Worm (Caenorhabditis elegans) whole organism, late embryonic: Measurements from ENCODE around the gene C28G1.6.

Experiments
- K02D7.2 ChIP-seq: sonication (generic microtip); optimal IDR thresholded peaks from 2 replicates; lab custom pipeline; 2017; ENCODE audit warnings: mild to moderate bottlenecking, missing genetic modification characterization, missing compliant biosample characterization
- K09A11.1 ChIP-seq: sonication (generic microtip); optimal IDR thresholded peaks from 2 replicates; lab custom pipeline; 2017; ENCODE audit warnings: antibody characterized with exemption, mild to moderate bottlenecking, missing genetic modification characterization, missing compliant biosample characterization; ENCODE audit not compliant: insufficient read depth
- T23F11.4 ChIP-seq: fragments of 200-800 bp; sonication (Bioruptor generic); optimal IDR thresholded peaks from 2 replicates; lab custom pipeline; 2018; ENCODE audit warnings: mild to moderate bottlenecking, missing genetic modification characterization, missing compliant biosample characterization
- Y22D7AL.16 ChIP-seq: sonication (generic microtip); optimal IDR thresholded peaks from 2 replicates; lab custom pipeline; 2016; ENCODE audit warnings: missing genetic modification characterization, missing compliant biosample characterization
- ahr-1 ChIP-seq: sonication (generic microtip); optimal IDR thresholded peaks from 2 replicates; lab custom pipeline; 2016; ENCODE audit warnings: missing genetic modification characterization, missing compliant biosample characterization
- ama-1 ChIP-seq: fragments of 150-350 bp; optimal IDR thresholded peaks from 2 replicates; lab custom pipeline; 2014
- ceh-19 ChIP-seq: fragments of 200-800 bp; sonication (Bioruptor generic); optimal IDR thresholded peaks from 2 replicates; lab custom pipeline; 2018; ENCODE audit warnings: mild to moderate bottlenecking, missing genetic modification characterization, missing compliant biosample characterization
- ceh-24 ChIP-seq: sonication (generic microtip); optimal IDR thresholded peaks from 2 replicates; lab custom pipeline; 2016; ENCODE audit warnings: mild to moderate bottlenecking, missing genetic modification characterization, missing compliant biosample characterization
- ceh-31 ChIP-seq: sonication (generic microtip); optimal IDR thresholded peaks from 2 replicates; lab custom pipeline; 2016; ENCODE audit warnings: missing genetic modification characterization, missing compliant biosample characterization
- ceh-34 ChIP-seq: sonication (generic microtip); optimal IDR thresholded peaks from 2 replicates; lab custom pipeline; 2016; ENCODE audit warnings: mild to moderate bottlenecking, missing genetic modification characterization, missing compliant biosample characterization
- ceh-45 ChIP-seq: fragments of 200-800 bp; sonication (Bioruptor generic); IDR thresholded peaks from 2 replicates; pipeline ENCODE4 v1.3.6; 2022; ENCODE audit warnings: missing genetic modification reagents, missing genetic modification characterization, missing compliant biosample characterization
- ceh-48 ChIP-seq: sonication (generic microtip); optimal IDR thresholded peaks from 2 replicates; lab custom pipeline; 2016; ENCODE audit warnings: missing genetic modification characterization, inconsistent platforms, missing compliant biosample characterization
- ceh-9 ChIP-seq: sonication (generic microtip); optimal IDR thresholded peaks from 2 replicates; lab custom pipeline; 2016; ENCODE audit warnings: mild to moderate bottlenecking, missing genetic modification characterization, inconsistent platforms, missing compliant biosample characterization
- dmd-4 ChIP-seq: sonication (generic microtip); optimal IDR thresholded peaks from 2 replicates; lab custom pipeline; 2016; ENCODE audit warnings: borderline replicate concordance, missing genetic modification characterization, missing compliant biosample characterization
- dve-1 ChIP-seq: sonication (generic microtip); optimal IDR thresholded peaks from 2 replicates; lab custom pipeline; 2017; ENCODE audit warnings: antibody characterized with exemption, mild to moderate bottlenecking, missing genetic modification characterization, missing compliant biosample characterization
- elt-2 ChIP-seq: sonication (generic microtip); optimal IDR thresholded peaks from 2 replicates; lab custom pipeline; 2016; ENCODE audit warnings: missing genetic modification reagents, missing genetic modification characterization, missing compliant biosample characterization
- ets-4 ChIP-seq: sonication (generic microtip); optimal IDR thresholded peaks from 2 replicates; lab custom pipeline; 2016; ENCODE audit warnings: missing genetic modification characterization, missing compliant biosample characterization
- eyg-1 ChIP-seq: sonication (generic microtip); optimal IDR thresholded peaks from 2 replicates; lab custom pipeline; 2016; ENCODE audit warnings: missing genotype, missing genetic modification characterization, missing compliant biosample characterization
- gmeb-2 ChIP-seq: sonication (generic microtip); optimal IDR thresholded peaks from 2 replicates; lab custom pipeline; 2016; ENCODE audit warnings: missing genetic modification characterization, inconsistent platforms, missing compliant biosample characterization
- hlh-13 ChIP-seq: fragments of 200-800 bp; sonication (Bioruptor generic); optimal IDR thresholded peaks from 2 replicates; lab custom pipeline; 2018; ENCODE audit warnings: mild to moderate bottlenecking, missing genetic modification characterization, missing compliant biosample characterization
- hlh-6 ChIP-seq: sonication (generic microtip); optimal IDR thresholded peaks from 2 replicates; lab custom pipeline; 2016; ENCODE audit warnings: missing genotype, missing genetic modification characterization, missing compliant biosample characterization
- lim-6 ChIP-seq: sonication (generic microtip); optimal IDR thresholded peaks from 2 replicates; lab custom pipeline; 2016; ENCODE audit warnings: missing genetic modification characterization, missing compliant biosample characterization
- lin-11 ChIP-seq: fragments of 200-800 bp; sonication (Bioruptor generic); optimal IDR thresholded peaks from 2 replicates; lab custom pipeline; 2018; ENCODE audit warnings: mild to moderate bottlenecking, missing genetic modification characterization, missing compliant biosample characterization
- madf-2 ChIP-seq: sonication (generic microtip); optimal IDR thresholded peaks from 2 replicates; lab custom pipeline; 2017; ENCODE audit warnings: missing genetic modification characterization, missing compliant biosample characterization
- mec-3 ChIP-seq: sonication (generic microtip); optimal IDR thresholded peaks from 2 replicates; lab custom pipeline; 2016; ENCODE audit warnings: borderline replicate concordance, missing genetic modification characterization, missing compliant biosample characterization
- nfya-1 ChIP-seq: sonication (generic microtip); optimal IDR thresholded peaks from 2 replicates; lab custom pipeline; 2017; ENCODE audit warnings: missing genetic modification characterization, mild to moderate bottlenecking, missing compliant biosample characterization, antibody characterized with exemption, moderate library complexity
- pag-3 ChIP-seq: sonication (generic microtip); optimal IDR thresholded peaks from 2 replicates; lab custom pipeline; 2016; ENCODE audit warnings: missing compliant biosample characterization, missing genetic modification characterization, borderline replicate concordance
- pax-1 ChIP-seq: fragments of 150-350 bp; optimal IDR thresholded peaks from 2 replicates; lab custom pipeline; 2014; ENCODE audit warnings: missing biosample characterization, missing genetic modification characterization
- pqm-1 ChIP-seq: sonication (generic microtip); optimal IDR thresholded peaks from 2 replicates; lab custom pipeline; 2016; ENCODE audit warnings: missing genetic modification characterization, missing compliant biosample characterization
- pros-1 ChIP-seq: fragments of 150-350 bp; optimal IDR thresholded peaks from 2 replicates; lab custom pipeline; 2014; ENCODE audit warnings: missing biosample characterization, missing genetic modification reagents, missing genetic modification characterization
- ref-2 ChIP-seq: sonication (generic microtip); optimal IDR thresholded peaks from 2 replicates; lab custom pipeline; 2016; ENCODE audit warnings: missing genetic modification characterization, missing compliant biosample characterization
- sdc-2 ChIP-seq: sonication (generic microtip); optimal IDR thresholded peaks from 2 replicates; lab custom pipeline; 2016; ENCODE audit warnings: missing genotype, missing genetic modification characterization, missing compliant biosample characterization
- sox-2 ChIP-seq: fragments of 200-800 bp; sonication (Bioruptor generic); IDR thresholded peaks from 2 replicates; pipeline ENCODE4 v1.3.6; 2022; ENCODE audit warnings: missing genetic modification reagents, missing genetic modification characterization, missing compliant biosample characterization
- tbx-2 ChIP-seq: sonication (generic microtip); optimal IDR thresholded peaks from 2 replicates; lab custom pipeline; 2016; ENCODE audit warnings: missing genetic modification characterization, missing compliant biosample characterization
- tbx-7 ChIP-seq: sonication (generic microtip); optimal IDR thresholded peaks from 2 replicates; lab custom pipeline; 2016; ENCODE audit warnings: missing genotype, missing genetic modification characterization, missing compliant biosample characterization
- unc-3 ChIP-seq, 2 experiments: fragments of 200-800 bp in 1 of 2; sonication (Bioruptor generic) in 1 of 2; sonication (generic microtip) in 1 of 2; conservative IDR thresholded peaks in 1 of 2; optimal IDR thresholded peaks in 1 of 2; 2 replicates each; pipeline versions ENCODE4 v1.3.6 to Lab custom; 2016 to 2022; ENCODE audit warnings: missing compliant biosample characterization in 2 of 2, missing genetic modification characterization in 2 of 2, missing genetic modification reagents in 1 of 2
- unc-42 ChIP-seq: sonication (generic microtip); optimal IDR thresholded peaks from 2 replicates; lab custom pipeline; 2016; ENCODE audit warnings: missing genotype, missing genetic modification characterization, missing compliant biosample characterization
- unc-86 ChIP-seq: sonication (generic microtip); optimal IDR thresholded peaks from 2 replicates; lab custom pipeline; 2016; ENCODE audit warnings: missing genetic modification characterization, missing compliant biosample characterization
- zip-5 ChIP-seq: sonication (generic microtip); optimal IDR thresholded peaks from 2 replicates; lab custom pipeline; 2016; ENCODE audit warnings: missing genetic modification characterization, missing compliant biosample characterization
- ztf-16 ChIP-seq: sonication (generic microtip); optimal IDR thresholded peaks from 2 replicates; lab custom pipeline; 2017; ENCODE audit warnings: missing genetic modification characterization, missing compliant biosample characterization

Gene C28G1.6

ce11 chrX:8859538-8859937 is 28.5 kb upstream of the C28G1.6 start:
- TF ChIP-seq tbx-7 (tag; lab: Kevin White, UChicago) (no peak), hlh-6 (tag; lab: Kevin White, UChicago) (no peak), unc-86 (tag; lab: Kevin White, UChicago) (no peak), pqm-1 (tag; lab: Kevin White, UChicago) (no peak), ceh-24 (no peak), zip-5 (no peak), ahr-1 (tag; lab: Kevin White, UChicago) (no peak), ets-4 (tag; lab: Kevin White, UChicago) (no peak), ceh-45 (GFP tag; lab: Robert Waterston, UW) (no peak), unc-42 (tag; lab: Kevin White, UChicago) (no peak), ceh-19 (GFP tag; lab: Kevin White, UChicago) (no peak), eyg-1 (tag; lab: Kevin White, UChicago) (no peak), unc-3 (GFP tag; conservative IDR thresholded peaks at IDR 0.05; lab: Robert Waterston, UW) (no peak), unc-3 (tag; optimal IDR thresholded peaks at IDR 0.05; lab: Kevin White, UChicago) (no peak)

DNA sequence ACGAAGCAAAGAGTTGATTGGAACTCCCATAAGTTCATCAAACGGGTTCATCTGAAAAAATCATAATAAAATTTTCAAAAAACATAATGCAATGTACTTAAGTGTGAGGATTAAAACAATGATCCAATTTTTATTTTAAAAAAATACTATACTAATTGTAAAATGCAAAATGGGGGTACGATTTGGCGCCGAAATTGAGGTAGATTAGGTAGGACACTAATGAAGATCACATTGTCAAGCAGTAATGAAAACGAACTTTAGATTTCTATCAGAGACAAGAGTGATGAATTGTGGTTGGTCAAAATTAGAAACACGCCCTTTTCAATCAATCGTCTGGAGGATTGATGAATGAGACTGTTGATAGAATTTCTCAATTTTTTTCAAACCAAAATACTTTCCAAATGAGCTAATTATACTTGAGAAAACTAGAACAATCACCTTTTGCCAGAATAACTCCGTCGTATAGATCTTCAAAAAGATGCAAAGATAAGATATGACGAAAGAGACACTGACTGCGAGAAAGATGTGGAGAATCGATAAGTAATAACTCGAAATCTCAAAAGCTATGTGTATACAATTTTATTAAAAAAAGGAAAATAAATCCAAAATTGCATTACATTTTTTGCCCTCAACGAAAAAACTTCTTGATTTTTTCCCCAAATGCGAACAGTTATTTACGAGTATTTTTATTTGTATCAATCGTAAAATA is 27.0 kb upstream of the C28G1.6 start, which contains the start of gene C06E2.5:
Gene C06E2.5, minus strand, starts transcription at position 51 of the 709 bp plus-strand sequence.
- TF ChIP-seq sdc-2 (tag; lab: Kevin White, UChicago) (no peak), dmd-4 (no peak), elt-2 (tag; lab: Kevin White, UChicago) (no peak), ceh-31 (tag; lab: Kevin White, UChicago) (no peak), tbx-2 (tag; lab: Kevin White, UChicago) (no peak), mec-3 (tag; lab: Kevin White, UChicago) (no peak), sox-2 (GFP tag; lab: Robert Waterston, UW) (no peak), ceh-45 (GFP tag; lab: Robert Waterston, UW) (no peak), eyg-1 (tag; lab: Kevin White, UChicago) (no peak), ceh-34 (tag; lab: Kevin White, UChicago) (no peak), ama-1 (lab: Kevin White, UChicago) (no peak), hlh-13 (no peak), ets-4 (tag; lab: Kevin White, UChicago) (no peak), nfya-1 (no peak), K02D7.2 (tag; lab: Kevin White, UChicago) (no peak), ceh-48 (tag; lab: Kevin White, UChicago) (no peak), pqm-1 (tag; lab: Kevin White, UChicago) (no peak)

DNA sequence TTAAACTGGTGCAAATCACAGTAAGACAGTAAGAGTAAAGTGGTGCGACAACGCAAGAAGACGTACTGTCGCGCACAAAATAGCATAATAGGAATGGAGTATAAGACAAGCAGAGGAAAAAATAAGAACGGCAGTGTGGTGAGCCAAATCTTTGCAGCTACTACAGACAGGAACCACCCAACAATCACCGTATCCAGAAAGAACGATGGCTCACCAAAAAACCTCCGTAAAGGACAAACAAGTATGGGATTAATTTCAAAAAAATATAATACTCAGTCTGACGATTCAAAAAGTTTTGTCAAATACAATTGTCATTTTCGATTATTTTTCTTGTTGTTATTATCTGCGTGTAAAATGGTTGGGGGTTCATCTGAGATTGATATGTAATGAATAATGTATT is 23.3 kb upstream of the C28G1.6 start:
- TF ChIP-seq T23F11.4 (no peak), pag-3 (no peak), ztf-16 (tag; lab: Kevin White, UChicago) (no peak), Y22D7AL.16 (tag; lab: Kevin White, UChicago) (no peak), pax-1 (no peak), ama-1 (lab: Kevin White, UChicago) (no peak), K09A11.1 (tag; lab: Kevin White, UChicago) (no peak), tbx-7 (tag; lab: Kevin White, UChicago) (no peak), ref-2 (tag; lab: Kevin White, UChicago) (no peak), gmeb-2 (tag; lab: Kevin White, UChicago) (no peak), elt-2 (tag; lab: Kevin White, UChicago) (no peak), madf-2 (tag; lab: Kevin White, UChicago) (no peak), ceh-19 (GFP tag; lab: Kevin White, UChicago) (no peak), dve-1 (tag; lab: Kevin White, UChicago) (no peak), lin-11 (tag; lab: Kevin White, UChicago) (no peak), ceh-9 (tag; lab: Kevin White, UChicago) (no peak), unc-42 (tag; lab: Kevin White, UChicago) (no peak), pros-1 (tag; lab: Kevin White, UChicago) (no peak), lim-6 (no peak)
